Worm (Caenorhabditis elegans) whole organism, L1 larva: ENCODE measurements around the gene fkh-8.

Experiments
- aly-2 ChIP-seq: fragments of 150-350 bp; optimal IDR thresholded peaks from 2 replicates; lab custom pipeline; 2014; ENCODE audit warnings: missing biosample characterization, missing genetic modification characterization
- blmp-1 ChIP-seq: fragments of 150-350 bp; optimal IDR thresholded peaks from 2 replicates; lab custom pipeline; 2014; ENCODE audit warnings: missing biosample characterization, missing genetic modification characterization
- ceh-82 ChIP-seq, 3 experiments: fragments of 150-350 bp in 1 of 3; sonication (generic microtip) in 2 of 3; optimal IDR thresholded peaks; 2 replicates each; lab custom pipeline; 2014 to 2017; ENCODE audit warnings: missing biosample characterization in 3 of 3, missing genetic modification characterization in 3 of 3
- ceh-90 ChIP-seq: sonication (generic microtip); optimal IDR thresholded peaks from 2 replicates; lab custom pipeline; 2016; ENCODE audit warnings: missing genetic modification characterization, missing compliant biosample characterization
- efl-1 ChIP-seq, 4 experiments: fragments of 150-350 bp; optimal IDR thresholded peaks in 3 of 4; peaks in 1 of 4; 1 replicate in 1 of 4; 2 replicates in 3 of 4; lab custom pipeline; 2014; ENCODE audit warnings: missing biosample characterization in 2 of 4, missing genetic modification characterization in 2 of 4, missing genetic modification reagents in 2 of 4
- efl-3 ChIP-seq: fragments of 200-800 bp; sonication (Bioruptor generic); optimal IDR thresholded peaks from 2 replicates; lab custom pipeline; 2018; ENCODE audit warnings: mild to moderate bottlenecking, missing genetic modification characterization, missing compliant biosample characterization
- egl-13 ChIP-seq: sonication (generic microtip); optimal IDR thresholded peaks from 2 replicates; lab custom pipeline; 2016; ENCODE audit warnings: missing genotype, missing genetic modification reagents, missing genetic modification characterization, missing compliant biosample characterization
- egl-27 ChIP-seq, 2 experiments: fragments of 150-350 bp in 1 of 2; sonication (generic microtip); optimal IDR thresholded peaks; 3 replicates each; lab custom pipeline; 2017 to 2018; ENCODE audit warnings: missing biosample characterization in 2 of 2, missing genetic modification characterization in 2 of 2, missing genetic modification reagents in 2 of 2
- elt-3 ChIP-seq, 6 experiments: fragments of 150-350 bp in 1 of 6; sonication (generic microtip); optimal IDR thresholded peaks; 2 replicates each; lab custom pipeline; 2017 to 2018; ENCODE audit warnings: missing biosample characterization in 6 of 6, missing genetic modification characterization in 6 of 6, inconsistent platforms in 1 of 6
- ets-5 ChIP-seq: fragments of 200-800 bp; sonication (Bioruptor generic); IDR thresholded peaks from 2 replicates; pipeline ENCODE4 v1.3.6; 2022; ENCODE audit warnings: missing genetic modification characterization, missing compliant biosample characterization
- fkh-10 ChIP-seq: sonication (generic microtip); optimal IDR thresholded peaks from 2 replicates; lab custom pipeline; 2017; ENCODE audit warnings: missing biosample characterization, missing genetic modification reagents, missing genetic modification characterization
- fos-1 ChIP-seq: fragments of 150-350 bp; optimal IDR thresholded peaks from 2 replicates; lab custom pipeline; 2014; ENCODE audit warnings: missing biosample characterization, missing genetic modification characterization
- grh-1 ChIP-seq: fragments of 200-800 bp; sonication (Bioruptor generic); IDR thresholded peaks from 2 replicates; pipeline ENCODE4 v1.3.6; 2022; ENCODE audit warnings: missing genetic modification reagents, missing genetic modification characterization, missing compliant biosample characterization
- hpl-2 ChIP-seq: fragments of 150-350 bp; optimal IDR thresholded peaks from 2 replicates; lab custom pipeline; 2014; ENCODE audit warnings: missing biosample characterization, missing genetic modification reagents, missing genetic modification characterization
- lin-14 ChIP-seq: fragments of 200-800 bp; sonication (Bioruptor generic); optimal IDR thresholded peaks from 2 replicates; lab custom pipeline; 2018; ENCODE audit warnings: mild to moderate bottlenecking, missing genetic modification characterization, moderate library complexity, missing compliant biosample characterization
- lir-3 ChIP-seq: sonication (generic microtip); optimal IDR thresholded peaks from 2 replicates; lab custom pipeline; 2016; ENCODE audit warnings: mild to moderate bottlenecking, missing genetic modification characterization, moderate library complexity, missing compliant biosample characterization; ENCODE audit not compliant: poor library complexity
- lsy-2 ChIP-seq, 2 experiments: fragments of 150-350 bp; optimal IDR thresholded peaks; 2 replicates each; lab custom pipeline; 2014; ENCODE audit warnings: missing biosample characterization in 2 of 2, missing genetic modification characterization in 2 of 2
- mab-9 ChIP-seq: fragments of 200-800 bp; sonication (Bioruptor generic); IDR thresholded peaks from 2 replicates; pipeline ENCODE4 v1.3.6; 2022; ENCODE audit warnings: missing genetic modification reagents, missing genetic modification characterization, missing compliant biosample characterization
- mep-1 ChIP-seq: fragments of 150-350 bp; optimal IDR thresholded peaks from 2 replicates; lab custom pipeline; 2014; ENCODE audit warnings: missing biosample characterization, missing genetic modification characterization
- nhr-12 ChIP-seq: sonication (generic microtip); optimal IDR thresholded peaks from 2 replicates; lab custom pipeline; 2017; ENCODE audit warnings: missing biosample characterization, missing genetic modification characterization
- nhr-19 ChIP-seq: fragments of 200-800 bp; sonication (Bioruptor generic); conservative IDR thresholded peaks from 2 replicates; pipeline ENCODE4 v1.3.6; 2022; ENCODE audit warnings: missing genetic modification characterization, missing compliant biosample characterization
- nhr-20 ChIP-seq: sonication (generic microtip); optimal IDR thresholded peaks from 2 replicates; lab custom pipeline; 2016; ENCODE audit warnings: mild to moderate bottlenecking, missing genetic modification characterization, missing compliant biosample characterization
- nhr-47 ChIP-seq: sonication (generic microtip); optimal IDR thresholded peaks from 2 replicates; lab custom pipeline; 2016; ENCODE audit warnings: mild to moderate bottlenecking, missing genetic modification characterization, moderate library complexity, missing compliant biosample characterization
- nhr-77 ChIP-seq: fragments of 150-350 bp; optimal IDR thresholded peaks from 2 replicates; lab custom pipeline; 2014; ENCODE audit warnings: missing biosample characterization, missing genetic modification characterization
- nhr-84 ChIP-seq: sonication (generic microtip); optimal IDR thresholded peaks from 2 replicates; lab custom pipeline; 2017; ENCODE audit warnings: missing biosample characterization, missing genetic modification characterization
- nhr-85 ChIP-seq: sonication (generic microtip); peaks from one replicate; lab custom pipeline; 2016; ENCODE audit warnings: missing genetic modification characterization, inconsistent platforms, missing compliant biosample characterization
- pax-3 ChIP-seq: fragments of 200-800 bp; sonication (Bioruptor generic); optimal IDR thresholded peaks from 2 replicates; lab custom pipeline; 2018; ENCODE audit warnings: mild to moderate bottlenecking, missing genetic modification characterization, moderate library complexity, missing compliant biosample characterization
- pqm-1 ChIP-seq: sonication (generic microtip); optimal IDR thresholded peaks from 3 replicates; lab custom pipeline; 2017; ENCODE audit warnings: missing biosample characterization, missing genetic modification characterization
- snpc-4 ChIP-seq: fragments of 150-350 bp; optimal IDR thresholded peaks from 2 replicates; lab custom pipeline; 2014; ENCODE audit warnings: missing biosample characterization, missing genetic modification characterization
- sox-4 ChIP-seq: sonication (generic microtip); optimal IDR thresholded peaks from 2 replicates; lab custom pipeline; 2016; ENCODE audit warnings: missing genetic modification characterization, missing compliant biosample characterization
- tlp-1 ChIP-seq: fragments of 150-350 bp; optimal IDR thresholded peaks from 2 replicates; lab custom pipeline; 2014; ENCODE audit warnings: missing biosample characterization, missing genetic modification characterization
- xbp-1 ChIP-seq: sonication (generic microtip); optimal IDR thresholded peaks from 2 replicates; lab custom pipeline; 2016; ENCODE audit warnings: missing genetic modification characterization, missing compliant biosample characterization
- ztf-11 ChIP-seq, 2 experiments: sonication (generic microtip); optimal IDR thresholded peaks; 2 replicates each; lab custom pipeline; 2016 to 2017; ENCODE audit warnings: missing genetic modification characterization in 2 of 2, missing biosample characterization in 1 of 2, missing compliant biosample characterization in 1 of 2
- ztf-4 ChIP-seq: fragments of 150-350 bp; optimal IDR thresholded peaks from 2 replicates; lab custom pipeline; 2014; ENCODE audit warnings: missing biosample characterization, missing genetic modification characterization

The fkh-8 gene

ce11 chrII:6169156-6169555 is 22.0 kb downstream of the fkh-8 start, which contains the start of gene hst-3.1:
Gene hst-3.1, minus strand, starts transcription at chrII:6169256.
- TF ChIP-seq nhr-20 (tag; lab: Kevin White, UChicago): no peak
- TF ChIP-seq mab-9 (GFP tag; lab: Robert Waterston, UW): no peak
- TF ChIP-seq fos-1 (tag; lab: Kevin White, UChicago): no peak
- TF ChIP-seq efl-3 (GFP tag; lab: Kevin White, UChicago): no peak
- TF ChIP-seq grh-1: no peak
- TF ChIP-seq tlp-1: no peak
- TF ChIP-seq nhr-77 (tag; lab: Kevin White, UChicago): no peak
- TF ChIP-seq ztf-4 (tag; lab: Kevin White, UChicago): no peak
- no peak for TF ChIP-seq mep-1 (tag; lab: Kevin White, UChicago)
- no peak for TF ChIP-seq elt-3 (tag; optimal IDR thresholded peaks at IDR 0.05; lab: Kevin White, UChicago)
- no peak for TF ChIP-seq pqm-1
- no peak for TF ChIP-seq blmp-1 (tag; lab: Kevin White, UChicago)

DNA sequence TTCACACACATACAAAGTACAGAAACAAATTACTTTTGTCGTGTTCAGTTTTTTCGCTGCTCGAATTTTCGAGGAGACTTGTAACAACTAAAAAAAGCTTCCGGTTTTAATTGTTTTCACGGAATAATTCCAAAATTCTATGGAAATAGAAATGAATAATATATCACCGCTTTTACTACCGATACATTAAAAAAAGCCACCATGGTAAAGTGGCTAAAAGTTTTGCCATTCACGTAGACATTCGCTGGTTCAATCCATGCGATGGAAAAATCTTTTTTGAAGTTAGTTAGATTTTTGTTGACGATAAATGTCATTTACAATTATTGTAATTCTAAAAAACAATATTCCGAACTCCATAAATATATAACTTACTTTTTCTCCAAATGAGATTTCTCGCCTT is 22.5 kb downstream of the fkh-8 start:
- TF ChIP-seq xbp-1 (tag; lab: Kevin White, UChicago): no peak
- TF ChIP-seq lin-14 (GFP tag; lab: Kevin White, UChicago): no peak
- no peak for TF ChIP-seq nhr-85 (tag; lab: Kevin White, UChicago)
- TF ChIP-seq aly-2 (tag; lab: Kevin White, UChicago): no peak

- TF ChIP-seq lin-14 (GFP tag; lab: Kevin White, UChicago) (peak; percentile 14), pax-3 (tag; lab: Kevin White, UChicago) (no peak), hpl-2 (GFP tag; lab: Kevin White, UChicago) (no peak), ztf-11 (tag; optimal IDR thresholded peaks at IDR 0.05; lab: Kevin White, UChicago) (no peak), lsy-2 (tag; optimal IDR thresholded peaks at IDR 0.05; lab: Kevin White, UChicago) (no peak), nhr-84 (tag; lab: Kevin White, UChicago) (no peak), fkh-10 (GFP tag; lab: Kevin White, UChicago) (peak; percentile 64), nhr-20 (tag; lab: Kevin White, UChicago) (no peak), nhr-47 (tag; lab: Kevin White, UChicago) (no peak)
Measured at ce11 chrII:6165152-6165551, 26.0 kb downstream of the fkh-8 start.

- TF ChIP-seq lir-3 (tag; lab: Kevin White, UChicago): no peak
- no peak for TF ChIP-seq efl-1 (optimal IDR thresholded peaks at IDR 0.05; lab: Kevin White, UChicago)
- TF ChIP-seq efl-1 (GFP tag; optimal IDR thresholded peaks at IDR 0.05 in 1 of 2; lab: Kevin White, UChicago): peak in 1 of 2 experiments; percentile 35
- TF ChIP-seq, all 84 proteins: peak for 1
Measured at ce11 chrII:6160994-6161393, 30.2 kb downstream of the fkh-8 start, which contains the start of gene exp-1. Gene exp-1, minus strand, starts transcription at chrII:6161094.

- TF ChIP-seq nhr-19 (GFP tag; lab: Robert Waterston, UW) (no peak), egl-27 (tag; optimal IDR thresholded peaks at IDR 0.05; lab: Kevin White, UChicago) (no peak), nhr-12 (tag; lab: Kevin White, UChicago) (no peak), snpc-4 (tag; lab: Kevin White, UChicago) (no peak), xbp-1 (tag; lab: Kevin White, UChicago) (no peak), sox-4 (tag; lab: Kevin White, UChicago) (no peak), ets-5 (no peak), lsy-2 (tag; optimal IDR thresholded peaks at IDR 0.05; lab: Kevin White, UChicago) (no peak), ztf-4 (tag; lab: Kevin White, UChicago) (no peak), ceh-90 (tag; lab: Kevin White, UChicago) (no peak)
- TF ChIP-seq, all 84 proteins: peak for 0
Measured at ce11 chrII:6158111-6158510, 33.1 kb downstream of the fkh-8 start.

ce11 chrII:6149434-6149833 is 41.8 kb downstream of the fkh-8 start:
- TF ChIP-seq ceh-82 (tag; optimal IDR thresholded peaks at IDR 0.05; lab: Kevin White, UChicago): peak in 1 of 3 experiments; percentile 9
- no peak for TF ChIP-seq snpc-4 (tag; lab: Kevin White, UChicago)
- peak; percentile 69 for TF ChIP-seq lin-14 (GFP tag; lab: Kevin White, UChicago)
- TF ChIP-seq fkh-10 (GFP tag; lab: Kevin White, UChicago): peak; percentile 94
- TF ChIP-seq egl-13 (tag; lab: Kevin White, UChicago): peak; percentile 5
